Worm (Caenorhabditis elegans) whole organism, L2 larva: ENCODE measurements around the gene F10A3.4.

Experiments used
- ceh-16 ChIP-seq: fragments of 150-350 bp; optimal IDR thresholded peaks from 2 replicates; lab custom pipeline; 2014; ENCODE audit warnings: missing biosample characterization, missing genetic modification characterization
- ceh-82 ChIP-seq: fragments of 150-350 bp; optimal IDR thresholded peaks from 2 replicates; lab custom pipeline; 2014; ENCODE audit warnings: missing biosample characterization, missing genetic modification characterization
- dmd-4 ChIP-seq: sonication (generic microtip); optimal IDR thresholded peaks from 2 replicates; lab custom pipeline; 2017; ENCODE audit warnings: missing biosample characterization, missing genetic modification characterization
- elt-3 ChIP-seq: sonication (generic microtip); optimal IDR thresholded peaks from 2 replicates; lab custom pipeline; 2017; ENCODE audit warnings: missing biosample characterization, missing genetic modification characterization
- mdl-1 ChIP-seq, 2 experiments: fragments of 150-350 bp in 1 of 2; sonication (generic microtip) in 1 of 2; optimal IDR thresholded peaks; 2 replicates each; lab custom pipeline; 2017; ENCODE audit warnings: missing biosample characterization in 2 of 2, missing genetic modification characterization in 2 of 2
- nhr-10 ChIP-seq: sonication (generic microtip); optimal IDR thresholded peaks from 2 replicates; lab custom pipeline; 2017; ENCODE audit warnings: missing biosample characterization, missing genetic modification characterization
- snpc-4 ChIP-seq: fragments of 150-350 bp; optimal IDR thresholded peaks from 2 replicates; lab custom pipeline; 2014; ENCODE audit warnings: missing biosample characterization, missing genetic modification characterization
- zag-1 ChIP-seq: fragments of 150-350 bp; optimal IDR thresholded peaks from 2 replicates; lab custom pipeline; 2014; ENCODE audit warnings: missing biosample characterization, missing genetic modification characterization

- no peak for TF ChIP-seq mdl-1 (tag; optimal IDR thresholded peaks at IDR 0.05; lab: Kevin White, UChicago)
- TF ChIP-seq nhr-10, result no peak
- TF ChIP-seq ceh-16 (tag; lab: Kevin White, UChicago), result no peak
- no peak for TF ChIP-seq snpc-4 (tag; lab: Kevin White, UChicago)
- TF ChIP-seq elt-3 (tag; lab: Kevin White, UChicago), result no peak
- TF ChIP-seq zag-1 (tag; lab: Kevin White, UChicago), result no peak
- no peak for TF ChIP-seq ceh-82 (tag; lab: Kevin White, UChicago)
- TF ChIP-seq dmd-4 (tag; lab: Kevin White, UChicago), result no peak
Observed at ce11 chrV:16198016-16198415, 49.1 kb downstream of the F10A3.4 start, which contains the start of gene F11A5.5.
